Worm (Caenorhabditis elegans) whole organism, L1 larva: ENCODE results near the gene prk-2.

ENCODE experiments used
- blmp-1 ChIP-seq: fragments of 150-350 bp; optimal IDR thresholded peaks from 2 replicates; lab custom pipeline; 2014; ENCODE audit warnings: missing biosample characterization, missing genetic modification characterization
- lin-39 ChIP-seq: fragments of 150-350 bp; optimal IDR thresholded peaks from 2 replicates; lab custom pipeline; 2014; ENCODE audit warnings: missing biosample characterization, missing genetic modification reagents, missing genetic modification characterization
- snpc-4 ChIP-seq: fragments of 150-350 bp; optimal IDR thresholded peaks from 2 replicates; lab custom pipeline; 2014; ENCODE audit warnings: missing biosample characterization, missing genetic modification characterization
- tlp-1 ChIP-seq: fragments of 150-350 bp; optimal IDR thresholded peaks from 2 replicates; lab custom pipeline; 2014; ENCODE audit warnings: missing biosample characterization, missing genetic modification characterization

DNA sequence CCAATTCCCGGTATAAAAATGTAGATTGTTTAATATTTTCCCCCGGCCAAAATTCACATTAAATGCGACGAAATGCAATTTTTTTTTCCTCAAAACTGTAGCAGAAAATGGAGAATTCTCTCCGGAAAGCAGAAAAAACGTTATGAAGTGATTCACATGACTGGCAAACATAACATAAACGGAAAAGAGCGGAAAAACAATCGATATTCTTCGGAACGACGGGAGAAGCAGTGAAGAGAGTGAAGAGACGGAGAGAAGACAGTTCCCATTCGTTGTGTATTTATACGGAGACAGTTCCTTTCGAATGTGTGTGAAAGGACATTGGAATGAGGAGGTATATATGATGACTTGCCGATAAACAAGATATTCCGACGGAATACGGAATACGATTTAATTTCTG lies 25.1 kb upstream of the prk-2 start:
- TF ChIP-seq tlp-1 (tag; lab: Kevin White, UChicago) (no peak), blmp-1 (tag; lab: Kevin White, UChicago) (peak; percentile 60), snpc-4 (tag; lab: Kevin White, UChicago) (no peak), lin-39 (tag; lab: Kevin White, UChicago) (no peak)
